Worm (Caenorhabditis elegans): Measurements from ENCODE around the gene C16E9.2.

C16E9.2 gene

DNA sequence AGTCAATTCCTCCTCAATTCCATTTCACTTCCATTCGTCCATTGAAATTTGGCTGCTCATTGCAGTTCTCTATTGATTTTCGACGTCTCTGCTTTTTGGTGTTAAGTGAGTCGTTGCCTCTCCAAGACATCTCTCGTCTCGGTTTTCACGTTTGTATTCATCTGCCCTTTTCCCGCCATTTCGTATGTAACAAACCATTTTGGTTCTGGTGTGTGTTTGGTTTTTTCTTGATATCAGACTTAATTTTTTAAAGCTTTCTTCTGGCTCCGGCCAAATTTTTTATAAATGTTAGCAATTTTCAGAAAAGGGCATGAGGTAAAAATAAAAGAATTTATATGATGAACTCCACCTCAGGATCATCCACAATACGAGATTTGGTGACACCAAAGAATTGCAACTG lies at the start of gene C16E9.2:
Gene C16E9.2, plus strand, starts transcription at position 301 of the 400 bp plus-strand sequence.
- TF ChIP-seq unc-62 (GFP tag; optimal IDR thresholded peaks at IDR 0.05), result no peak

ce11 chrX:6888208-6888607 lies 47.3 kb upstream of the C16E9.2 start:
- TF ChIP-seq unc-62 (GFP tag; optimal IDR thresholded peaks at IDR 0.05), result no peak

DNA sequence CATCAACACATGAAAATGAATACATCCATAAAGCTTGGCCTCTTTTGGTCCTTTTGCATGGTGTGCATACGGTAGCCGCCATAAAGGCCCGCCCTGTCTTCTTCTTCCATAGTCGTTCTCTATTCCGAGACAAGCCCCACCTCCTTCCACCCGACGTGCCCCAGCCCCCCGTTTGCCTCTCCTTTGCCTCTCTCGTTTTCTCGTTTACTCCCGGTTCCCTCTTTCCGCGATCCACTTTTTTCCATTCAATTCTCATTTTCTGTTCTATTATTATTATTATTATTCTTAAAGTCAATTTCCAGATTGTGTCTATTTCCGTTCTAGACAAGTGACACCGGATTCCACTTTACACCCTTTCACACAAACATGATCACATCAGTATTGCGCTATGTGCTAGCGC lies 46.2 kb upstream of the C16E9.2 start, which contains the start of gene unc-6:
Gene unc-6, plus strand, starts transcription at position 301 of the 400 bp plus-strand sequence.
- TF ChIP-seq unc-62 (GFP tag; optimal IDR thresholded peaks at IDR 0.05), result no peak

- no peak for TF ChIP-seq unc-62 (GFP tag; optimal IDR thresholded peaks at IDR 0.05)
Observed at ce11 chrX:6893074-6893473, 42.5 kb upstream of the C16E9.2 start.

DNA sequence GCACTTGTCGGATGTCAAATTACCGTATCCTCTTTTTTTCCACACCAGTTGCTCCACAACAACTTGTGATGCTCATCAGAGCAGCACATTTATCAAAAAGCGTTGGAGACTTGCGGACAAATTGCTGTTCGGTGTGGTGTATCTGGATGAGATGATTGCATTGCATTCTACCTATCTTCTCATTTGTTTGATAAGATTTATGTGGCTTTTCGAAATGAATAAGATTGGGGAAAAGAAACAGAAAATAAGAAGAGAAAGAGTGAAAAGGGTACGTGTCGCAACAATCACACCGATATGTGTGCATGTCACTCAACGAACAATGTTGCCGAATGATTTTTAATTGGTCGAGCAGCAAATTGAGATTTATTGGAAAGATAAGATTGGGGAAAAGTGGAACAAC lies 41.4 kb upstream of the C16E9.2 start:
- no peak for TF ChIP-seq unc-62 (GFP tag; optimal IDR thresholded peaks at IDR 0.05)

- TF ChIP-seq unc-62 (GFP tag; optimal IDR thresholded peaks at IDR 0.05), result no peak
Observed at ce11 chrX:6899848-6900247, 35.7 kb upstream of the C16E9.2 start, which contains the start of gene F14B8.4. F14B8.4 (minus strand) TSS chrX:6899948.

DNA sequence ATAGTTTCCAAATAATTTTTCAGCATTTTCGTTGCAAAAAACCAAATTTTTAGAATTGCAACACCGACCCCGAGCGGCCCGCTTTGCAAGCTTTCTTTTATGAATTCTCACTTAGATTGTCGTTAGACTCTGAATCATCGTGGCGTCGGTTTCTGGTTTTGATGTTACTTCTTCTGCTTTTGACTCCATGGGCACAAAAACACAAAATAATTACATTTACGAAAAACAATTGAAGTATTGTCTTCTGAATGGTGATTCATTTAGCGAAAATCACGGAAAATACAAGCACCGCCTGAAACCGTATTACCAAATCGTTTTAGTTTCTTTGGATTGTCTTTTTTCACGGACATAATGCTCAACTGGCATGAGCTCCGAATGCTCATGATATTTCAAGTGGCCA lies 34.5 kb upstream of the C16E9.2 start, which contains the start of gene pes-23:
Gene pes-23, plus strand, starts transcription at position 301 of the 400 bp plus-strand sequence.
- TF ChIP-seq unc-62 (GFP tag; optimal IDR thresholded peaks at IDR 0.05), result no peak

ce11 chrX:6902958-6903357 lies 32.6 kb upstream of the C16E9.2 start:
- no peak for TF ChIP-seq unc-62 (GFP tag; optimal IDR thresholded peaks at IDR 0.05)

DNA sequence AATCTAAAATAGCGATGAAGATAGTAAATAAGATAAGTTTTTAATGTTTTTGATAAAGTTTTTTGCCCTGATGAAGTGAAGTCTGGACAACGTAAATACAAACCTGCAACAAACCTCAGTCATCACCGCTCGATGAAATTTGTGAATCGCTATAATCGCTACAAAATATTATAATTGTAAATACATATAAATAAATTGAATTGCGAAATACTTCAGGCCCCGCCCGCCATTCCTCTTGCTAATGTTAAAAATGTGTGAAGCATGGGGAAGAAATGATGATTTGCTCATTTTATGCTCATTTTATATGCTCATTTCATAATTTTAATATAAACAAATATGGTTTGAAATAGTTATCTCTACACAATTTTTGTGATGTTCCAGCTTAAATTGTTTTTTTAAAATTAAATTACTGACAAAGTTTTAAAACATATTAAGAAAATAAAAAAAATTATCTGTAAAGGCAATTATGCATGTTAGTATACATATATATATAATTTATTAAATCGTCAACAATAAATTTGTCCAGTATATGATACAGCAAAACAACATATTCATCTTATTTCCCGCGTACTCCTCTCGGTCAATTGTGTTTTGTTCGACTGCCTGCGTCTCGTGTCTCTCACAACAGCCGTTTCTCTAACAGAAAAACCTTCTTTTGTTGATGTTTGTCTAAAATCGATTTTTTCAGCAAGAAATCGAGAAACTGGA lies 31.3 kb upstream of the C16E9.2 start, which contains the start of gene sid-5:
Gene sid-5, plus strand, starts transcription at position 658 of the 708 bp plus-strand sequence.
- TF ChIP-seq unc-62 (GFP tag; optimal IDR thresholded peaks at IDR 0.05), result no peak

- no peak for TF ChIP-seq unc-62 (GFP tag; optimal IDR thresholded peaks at IDR 0.05)
Observed at ce11 chrX:6905581-6905980, 29.9 kb upstream of the C16E9.2 start.

- no peak for TF ChIP-seq unc-62 (GFP tag; optimal IDR thresholded peaks at IDR 0.05)
Observed at ce11 chrX:6913989-6914388, 21.5 kb upstream of the C16E9.2 start, which contains the start of gene nhx-4. nhx-4 (plus strand) TSS chrX:6914289.

DNA sequence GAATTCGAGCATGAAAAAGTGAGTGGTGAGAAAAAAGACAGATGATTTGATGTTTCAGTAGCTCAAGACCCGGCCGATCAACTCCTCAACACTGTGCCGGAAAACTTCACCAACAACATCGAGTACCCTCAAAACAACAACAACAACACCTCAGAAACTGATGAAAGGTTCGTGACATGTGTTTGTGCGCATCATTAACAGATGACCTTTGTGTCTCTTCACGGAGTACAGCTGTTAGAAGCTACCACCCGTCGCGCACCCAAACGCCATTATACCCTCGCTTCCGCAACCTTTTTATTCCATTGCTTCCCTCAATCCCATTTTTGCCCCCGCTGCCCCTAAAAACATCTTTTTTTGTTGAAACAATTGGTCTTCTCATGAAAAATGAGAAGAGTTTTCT lies 20.3 kb upstream of the C16E9.2 start:
- TF ChIP-seq unc-62 (GFP tag; optimal IDR thresholded peaks at IDR 0.05), result no peak

DNA sequence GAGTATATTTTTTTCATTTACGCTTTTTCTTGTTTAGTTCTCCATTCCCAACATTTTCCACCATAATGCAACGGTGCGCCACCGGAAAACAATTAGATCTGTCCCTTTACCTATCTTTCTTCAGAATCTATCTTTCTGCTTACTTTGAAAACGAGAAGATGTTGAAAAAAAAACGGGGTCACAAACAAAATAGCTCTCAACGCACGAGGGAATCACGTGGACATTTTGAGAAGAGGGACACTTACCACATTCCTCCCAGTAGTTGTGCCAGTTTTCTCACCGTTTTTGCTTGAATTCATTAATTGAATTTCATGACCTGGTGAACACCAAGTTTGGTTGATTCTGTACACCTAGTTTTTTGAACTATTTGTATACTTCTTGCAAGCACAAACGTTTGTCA lies 19.4 kb upstream of the C16E9.2 start:
- TF ChIP-seq unc-62 (GFP tag; optimal IDR thresholded peaks at IDR 0.05), result no peak

DNA sequence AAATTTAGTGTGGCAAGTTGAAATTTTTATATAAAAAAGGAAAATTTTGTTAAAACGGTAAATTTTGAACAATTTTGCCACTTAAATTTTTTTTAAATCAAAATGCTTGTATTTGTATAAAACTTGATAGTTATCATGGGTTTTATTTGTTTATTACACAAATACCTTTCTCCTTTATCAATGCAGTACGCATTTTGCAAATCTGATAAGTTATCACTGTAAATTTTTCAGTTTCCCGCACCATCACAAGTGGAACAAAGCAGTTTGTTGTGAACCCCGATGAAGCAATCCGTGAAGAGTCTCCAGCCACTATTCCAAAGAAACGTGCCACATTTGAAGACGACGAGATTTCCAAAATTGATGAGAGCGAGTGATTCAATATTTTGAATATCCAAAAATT lies 15.4 kb upstream of the C16E9.2 start:
- no peak for TF ChIP-seq unc-62 (GFP tag; optimal IDR thresholded peaks at IDR 0.05)

DNA sequence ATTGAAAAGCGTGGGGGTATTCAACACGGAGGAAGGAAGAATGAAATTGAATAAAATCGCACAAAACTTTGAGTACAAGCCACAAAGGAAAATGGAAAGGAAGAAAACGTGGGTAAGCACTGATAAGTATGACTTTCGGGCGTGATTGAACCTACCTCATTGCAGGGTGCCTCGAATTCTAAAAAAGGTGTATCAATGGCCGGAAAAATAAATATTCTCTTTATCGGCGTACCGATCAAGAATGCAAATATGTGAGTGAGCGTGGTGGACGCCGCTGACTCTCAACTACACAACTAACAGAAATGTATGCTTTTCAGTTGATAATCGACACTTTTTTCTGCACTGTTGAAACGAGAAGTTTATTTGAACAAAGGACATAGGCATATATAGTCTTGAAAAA lies 11.1 kb upstream of the C16E9.2 start, which contains the start of gene otpl-3:
Gene otpl-3, minus strand, starts transcription at position 304 of the 400 bp plus-strand sequence.
- TF ChIP-seq unc-62 (GFP tag; optimal IDR thresholded peaks at IDR 0.05), result no peak

ce11 chrX:6926952-6927351 lies 8.6 kb upstream of the C16E9.2 start:
- no peak for TF ChIP-seq unc-62 (GFP tag; optimal IDR thresholded peaks at IDR 0.05)

- no peak for TF ChIP-seq unc-62 (GFP tag; optimal IDR thresholded peaks at IDR 0.05)
Observed at ce11 chrX:6928578-6928977, 7.0 kb upstream of the C16E9.2 start, which contains the start of gene F14B8.5. F14B8.5 (minus strand) TSS chrX:6928704.

All from whole organism, dauer.